Fruit fly (Drosophila melanogaster) whole organism, adult: ENCODE measurements around the gene vnd.
A peak's percentile ranks its signal among the peaks of the same experiment; 100 is the strongest.

Experiments
- CG12768 ChIP-seq: fragments of 200-800 bp; sonication (Bioruptor generic); optimal IDR thresholded peaks from 2 replicates; lab custom pipeline; 2017; ENCODE audit warnings: missing biosample characterization, missing genetic modification characterization, mild to moderate bottlenecking, moderate library complexity, missing genetic modification reagents
- CG7045 ChIP-seq: fragments of 200-800 bp; sonication (Bioruptor generic); optimal IDR thresholded peaks from 2 replicates; lab custom pipeline; 2017; ENCODE audit warnings: missing biosample characterization, mild to moderate bottlenecking, missing genetic modification characterization
- CG7101 ChIP-seq: fragments of 200-800 bp; sonication (Bioruptor generic); optimal IDR thresholded peaks from 2 replicates; lab custom pipeline; 2018; ENCODE audit warnings: missing biosample characterization, mild to moderate bottlenecking, missing genetic modification characterization, moderate library complexity
- Hr96 ChIP-seq: fragments of 200-800 bp; sonication (Bioruptor generic); optimal IDR thresholded peaks from 2 replicates; lab custom pipeline; 2016; ENCODE audit warnings: missing biosample characterization, missing genetic modification characterization
- bab1 ChIP-seq: fragments of 200-800 bp; sonication (Bioruptor generic); optimal IDR thresholded peaks from 3 replicates; lab custom pipeline; 2019; ENCODE audit warnings: missing biosample characterization, mild to moderate bottlenecking, missing genetic modification characterization, moderate library complexity
- cnc ChIP-seq, 2 experiments: fragments of >200 bp; optimal IDR thresholded peaks; 2 replicates each; lab custom pipeline; 2017
- kay ChIP-seq: fragments of 200-800 bp; sonication (Bioruptor generic); peaks from one replicate; lab custom pipeline; 2016; ENCODE audit warnings: missing biosample characterization, missing genetic modification characterization, borderline replicate concordance
- pad ChIP-seq: fragments of 200-800 bp; sonication (Bioruptor generic); optimal IDR thresholded peaks from 3 replicates; lab custom pipeline; 2017; ENCODE audit warnings: missing biosample characterization, missing genetic modification characterization, mild to moderate bottlenecking, moderate library complexity, missing genetic modification reagents

dm6 chrX:617477-617795 is 35.5 kb downstream of the vnd start:
- no peak for TF ChIP-seq CG7101 (tag; lab: Kevin White, UChicago)
- TF ChIP-seq bab1 (GFP tag; lab: Kevin White, UChicago): peak; percentile 28
- TF ChIP-seq pad (GFP tag; lab: Kevin White, UChicago): no peak
- TF ChIP-seq CG7045: no peak
- TF ChIP-seq kay: no peak
- TF ChIP-seq CG12768: no peak
- TF ChIP-seq cnc (optimal IDR thresholded peaks at IDR 0.05; lab: Kevin White, UChicago): no peak
- no peak for TF ChIP-seq Hr96 (GFP tag; lab: Kevin White, UChicago)
